Worm (Caenorhabditis elegans): ENCODE measurements around the gene C03G5.14.

The C03G5.14 gene

ce11 chrX:8566521-8567032 lies 44.9 kb downstream of the C03G5.14 start:
- TF ChIP-seq fkh-2 (tag; optimal IDR thresholded peaks at IDR 0.05): no peak
- no peak for TF ChIP-seq ceh-82 (tag; optimal IDR thresholded peaks at IDR 0.05)
- TF ChIP-seq aly-2 (tag; optimal IDR thresholded peaks at IDR 0.05): no peak
- TF ChIP-seq nhr-76 (tag; optimal IDR thresholded peaks at IDR 0.05): no peak
- TF ChIP-seq lin-15B (tag; optimal IDR thresholded peaks at IDR 0.05): no peak
- no peak for TF ChIP-seq unc-39 (tag; optimal IDR thresholded peaks at IDR 0.05)
- TF ChIP-seq nhr-11 (tag; optimal IDR thresholded peaks at IDR 0.05): no peak
- no peak for TF ChIP-seq pqm-1 (tag; optimal IDR thresholded peaks at IDR 0.05)
- TF ChIP-seq nfya-1 (tag; optimal IDR thresholded peaks at IDR 0.05; ENCODE audit: insufficient read depth): no peak
- no peak for TF ChIP-seq nhr-28 (tag; optimal IDR thresholded peaks at IDR 0.05)
- TF ChIP-seq nhr-237 (tag; optimal IDR thresholded peaks at IDR 0.05): no peak
- no peak for TF ChIP-seq elt-1 (tag; optimal IDR thresholded peaks at IDR 0.05)
- TF ChIP-seq nhr-67 (tag; optimal IDR thresholded peaks at IDR 0.05): no peak

ce11 chrX:8567166-8567565 lies 45.5 kb downstream of the C03G5.14 start:
- TF ChIP-seq unc-62 (GFP tag; optimal IDR thresholded peaks at IDR 0.05) (peak; percentile 18), nhr-11 (tag; optimal IDR thresholded peaks at IDR 0.05) (no peak), nhr-25 (tag; optimal IDR thresholded peaks at IDR 0.05) (no peak), zag-1 (tag; optimal IDR thresholded peaks at IDR 0.05) (no peak), ceh-82 (tag; optimal IDR thresholded peaks at IDR 0.05) (no peak), sea-2 (GFP tag; optimal IDR thresholded peaks at IDR 0.05) (no peak), egl-27 (tag; optimal IDR thresholded peaks at IDR 0.05) (no peak), daf-12 (tag; optimal IDR thresholded peaks at IDR 0.05) (no peak), nhr-77 (tag; optimal IDR thresholded peaks at IDR 0.05) (no peak), fkh-2 (tag; optimal IDR thresholded peaks at IDR 0.05) (no peak), lsy-12 (tag; optimal IDR thresholded peaks at IDR 0.05) (no peak), R02D3.7 (tag; optimal IDR thresholded peaks at IDR 0.05) (no peak), elt-2 (tag; optimal IDR thresholded peaks at IDR 0.05) (peak; percentile 96), skn-1 (tag; optimal IDR thresholded peaks at IDR 0.05) (no peak), jun-1 (tag; optimal IDR thresholded peaks at IDR 0.05) (no peak), ceh-16 (tag; optimal IDR thresholded peaks at IDR 0.05) (no peak), elt-3 (tag; optimal IDR thresholded peaks at IDR 0.05) (peak in 1 of 3 experiments; percentile 6), ceh-28 (tag; optimal IDR thresholded peaks at IDR 0.05) (no peak), nhr-12 (tag; optimal IDR thresholded peaks at IDR 0.05) (no peak)

- TF ChIP-seq pqm-1 (tag; optimal IDR thresholded peaks at IDR 0.05) (no peak), elt-2 (tag; optimal IDR thresholded peaks at IDR 0.05) (peak; percentile 38)
Measured at ce11 chrX:8567823-8568314, 46.2 kb downstream of the C03G5.14 start.

ce11 chrX:8568423-8568903 lies 46.7 kb downstream of the C03G5.14 start:
- TF ChIP-seq unc-62 (GFP tag; optimal IDR thresholded peaks at IDR 0.05) (peak; percentile 7), elt-2 (tag; optimal IDR thresholded peaks at IDR 0.05) (peak; percentile 88), nhr-25 (tag; optimal IDR thresholded peaks at IDR 0.05) (peak; percentile 28), nhr-67 (tag; optimal IDR thresholded peaks at IDR 0.05) (no peak), nhr-11 (tag; optimal IDR thresholded peaks at IDR 0.05) (no peak), jun-1 (tag; optimal IDR thresholded peaks at IDR 0.05) (peak; percentile 51), pqm-1 (tag; optimal IDR thresholded peaks at IDR 0.05) (peak; percentile 31), nhr-23 (tag; optimal IDR thresholded peaks at IDR 0.05) (peak; percentile 48)

ce11 chrX:8569159-8569558 lies 47.4 kb downstream of the C03G5.14 start:
- TF ChIP-seq lin-39 (tag; optimal IDR thresholded peaks at IDR 0.05) (peak; percentile 33), pqm-1 (tag; optimal IDR thresholded peaks at IDR 0.05) (no peak), nfya-1 (tag; optimal IDR thresholded peaks at IDR 0.05; ENCODE audit: insufficient read depth) (peak; percentile 47), skn-1 (tag; optimal IDR thresholded peaks at IDR 0.05) (no peak)

ce11 chrX:8570997-8571517 lies 49.3 kb downstream of the C03G5.14 start, which contains the start of gene jmjd-3.1:
TSS of gene jmjd-3.1 (plus strand) at chrX:8571047.
- TF ChIP-seq nhr-25 (tag; optimal IDR thresholded peaks at IDR 0.05) (no peak), ztf-11 (tag; optimal IDR thresholded peaks at IDR 0.05) (no peak), elt-2 (tag; optimal IDR thresholded peaks at IDR 0.05) (no peak), ZK546.5 (tag; optimal IDR thresholded peaks at IDR 0.05) (no peak), nhr-76 (tag; optimal IDR thresholded peaks at IDR 0.05) (no peak), snpc-4 (tag; optimal IDR thresholded peaks at IDR 0.05) (no peak), eor-1 (tag; optimal IDR thresholded peaks at IDR 0.05) (no peak), nhr-77 (tag; optimal IDR thresholded peaks at IDR 0.05) (no peak), egl-27 (tag; optimal IDR thresholded peaks at IDR 0.05) (no peak), mdl-1 (tag; optimal IDR thresholded peaks at IDR 0.05) (no peak), lin-15B (tag; optimal IDR thresholded peaks at IDR 0.05) (no peak), nhr-67 (tag; optimal IDR thresholded peaks at IDR 0.05) (no peak), tbx-2 (tag; optimal IDR thresholded peaks at IDR 0.05) (no peak), ceh-9 (tag; optimal IDR thresholded peaks at IDR 0.05) (no peak), mml-1 (tag; optimal IDR thresholded peaks at IDR 0.05) (no peak)

Data from whole organism, L3 larva.